Worm (Caenorhabditis elegans): ENCODE measurements around the gene W05H9.2.

Gene W05H9.2

ce11 chrX:6251947-6252617, 14.8 kb upstream of the W05H9.2 start (continued):
- TF ChIP-seq nhr-90 (tag; optimal IDR thresholded peaks at IDR 0.05; ENCODE audit: poor library complexity) (peak; percentile 74), elt-2 (tag; optimal IDR thresholded peaks at IDR 0.05) (peak; percentile 64), ztf-11 (tag; optimal IDR thresholded peaks at IDR 0.05) (peak in 1 of 2 experiments; percentile 43), mdl-1 (tag; optimal IDR thresholded peaks at IDR 0.05) (peak in 1 of 2 experiments; percentile 34), xbp-1 (tag; optimal IDR thresholded peaks at IDR 0.05) (peak; percentile 62), ceh-8 (GFP tag; optimal IDR thresholded peaks at IDR 0.05) (peak; percentile 14), lin-14 (GFP tag; optimal IDR thresholded peaks at IDR 0.05) (peak; percentile 46), tbx-2 (tag; optimal IDR thresholded peaks at IDR 0.05) (peak; percentile 28), ama-1 (optimal IDR thresholded peaks at IDR 0.05) (peak; percentile 98), nhr-237 (tag; optimal IDR thresholded peaks at IDR 0.05) (no peak), hlh-4 (tag; optimal IDR thresholded peaks at IDR 0.05) (no peak), ceh-82 (tag; optimal IDR thresholded peaks at IDR 0.05) (peak; percentile 16 to 48 (median 39)), nhr-77 (tag; optimal IDR thresholded peaks at IDR 0.05) (peak; percentile 20), F16B12.6 (tag; optimal IDR thresholded peaks at IDR 0.05) (no peak), lir-3 (tag; optimal IDR thresholded peaks at IDR 0.05; ENCODE audit: poor library complexity) (peak; percentile 5), hlh-17 (GFP tag; optimal IDR thresholded peaks at IDR 0.05; ENCODE audit: borderline replicate concordance) (no peak), elt-3 (tag; optimal IDR thresholded peaks at IDR 0.05) (peak in 1 of 6 experiments; percentile 16), fkh-4 (tag; optimal IDR thresholded peaks at IDR 0.05; ENCODE audit: borderline replicate concordance) (no peak), sup-37 (GFP tag; optimal IDR thresholded peaks at IDR 0.05) (peak; percentile 17), C16A3.4 (tag; optimal IDR thresholded peaks at IDR 0.05) (no peak), fkh-8 (tag; optimal IDR thresholded peaks at IDR 0.05) (peak; percentile 52)

- TF ChIP-seq rnt-1 (tag; optimal IDR thresholded peaks at IDR 0.05) (peak; percentile 9), zag-1 (tag; optimal IDR thresholded peaks at IDR 0.05) (no peak), nhr-20 (tag; optimal IDR thresholded peaks at IDR 0.05) (peak; percentile 11), nhr-71 (tag; optimal IDR thresholded peaks at IDR 0.05) (no peak), unc-62 (GFP tag; optimal IDR thresholded peaks at IDR 0.05) (no peak), nhr-28 (tag; optimal IDR thresholded peaks at IDR 0.05) (no peak), nhr-77 (tag; optimal IDR thresholded peaks at IDR 0.05) (no peak), fkh-8 (tag; optimal IDR thresholded peaks at IDR 0.05) (no peak), swsn-7 (tag; optimal IDR thresholded peaks at IDR 0.05) (peak; percentile 3), ceh-88 (GFP tag; IDR thresholded peaks at IDR 0.05) (no peak), zip-4 (GFP tag; optimal IDR thresholded peaks at IDR 0.05) (no peak), ets-5 (GFP tag; IDR thresholded peaks at IDR 0.05) (no peak)
Measured at ce11 chrX:6252752-6253151, 14.1 kb upstream of the W05H9.2 start.

DNA sequence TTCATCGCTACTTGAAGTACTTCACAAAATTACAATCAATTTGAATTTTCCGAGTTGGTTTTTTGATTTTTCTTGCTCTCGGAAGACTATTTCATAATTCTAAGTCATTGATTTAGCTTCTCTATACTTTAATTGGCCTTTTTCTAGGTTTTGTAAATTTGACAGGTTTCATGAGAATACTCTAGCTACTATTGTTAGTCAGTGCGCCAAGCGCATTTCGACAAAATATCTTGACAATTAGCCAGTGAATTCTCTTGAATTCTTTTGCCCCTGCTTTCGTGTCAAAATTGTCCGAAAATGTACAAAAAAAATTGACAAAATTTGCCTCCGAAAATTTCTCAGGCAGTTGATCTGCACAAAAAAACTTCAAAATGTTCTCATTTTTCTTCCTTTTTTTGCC, 13.7 kb upstream of the W05H9.2 start:
- TF ChIP-seq vab-15 (tag; optimal IDR thresholded peaks at IDR 0.05) (no peak), rnt-1 (tag; optimal IDR thresholded peaks at IDR 0.05) (peak; percentile 16), lir-3 (tag; optimal IDR thresholded peaks at IDR 0.05; ENCODE audit: poor library complexity) (no peak), skn-1 (tag; optimal IDR thresholded peaks at IDR 0.05) (no peak), nhr-84 (tag; optimal IDR thresholded peaks at IDR 0.05) (no peak), efl-1 (optimal IDR thresholded peaks at IDR 0.05) (no peak), efl-1 (GFP tag; optimal IDR thresholded peaks at IDR 0.05 in 1 of 2) (peak in 1 of 2 experiments; percentile 50), ceh-88 (GFP tag; IDR thresholded peaks at IDR 0.05) (peak; percentile 17), swsn-7 (tag; optimal IDR thresholded peaks at IDR 0.05) (no peak), ces-1 (GFP tag; optimal IDR thresholded peaks at IDR 0.05) (no peak), ama-1 (optimal IDR thresholded peaks at IDR 0.05) (no peak), zag-1 (tag; optimal IDR thresholded peaks at IDR 0.05) (no peak), sup-37 (GFP tag; optimal IDR thresholded peaks at IDR 0.05) (no peak), egl-13 (tag; optimal IDR thresholded peaks at IDR 0.05) (no peak)

All from whole organism, L1 larva.